Worm (Caenorhabditis elegans): ENCODE results near the gene str-25.
A peak's percentile ranks its signal among the peaks of the same experiment; 100 is the strongest.

The str-25 gene

DNA sequence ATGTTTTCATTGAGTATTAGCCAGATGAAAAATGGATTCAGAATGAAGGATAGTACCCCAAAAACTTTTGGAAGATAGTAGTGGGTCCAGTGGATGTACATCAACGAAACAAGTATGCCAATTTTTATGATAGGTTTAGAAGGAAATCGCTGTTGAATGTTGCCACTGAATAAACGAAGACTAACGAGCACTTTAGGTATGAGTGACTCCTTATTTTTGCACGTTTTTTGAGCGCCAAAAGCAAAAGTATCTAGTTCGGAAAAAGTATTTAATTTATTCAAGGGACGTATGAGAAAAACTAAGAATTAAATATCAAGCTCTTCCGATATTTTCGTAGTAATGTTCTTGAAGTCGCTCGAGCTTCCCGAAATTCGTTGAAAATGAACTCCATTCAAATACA is 41.6 kb upstream of the str-25 start, which contains the start of gene srj-10:
Gene srj-10 (minus strand): TSS at position 101 of the 400 bp plus-strand sequence.
- TF ChIP-seq ZK337.2 (GFP tag; IDR thresholded peaks at IDR 0.05) (no peak), hlh-11 (tag; optimal IDR thresholded peaks at IDR 0.05) (no peak), F37D6.2 (tag; optimal IDR thresholded peaks at IDR 0.05) (no peak), aha-1 (tag) (no peak), ceh-62 (tag; optimal IDR thresholded peaks at IDR 0.05) (no peak), zag-1 (tag; optimal IDR thresholded peaks at IDR 0.05) (no peak), Y48G9A.11 (GFP tag; IDR thresholded peaks at IDR 0.05) (no peak), lim-7 (GFP tag; IDR thresholded peaks at IDR 0.05) (no peak), ceh-44 (GFP tag; IDR thresholded peaks at IDR 0.05) (no peak), unc-130 (GFP tag; optimal IDR thresholded peaks at IDR 0.05) (no peak), madf-5 (GFP tag; IDR thresholded peaks at IDR 0.05) (no peak), lin-15B (tag; optimal IDR thresholded peaks at IDR 0.05) (no peak), mxl-3 (GFP tag; optimal IDR thresholded peaks at IDR 0.05) (no peak), daf-19 (GFP tag; conservative IDR thresholded peaks at IDR 0.05) (no peak), zip-11 (GFP tag; IDR thresholded peaks at IDR 0.05) (no peak), cey-2 (tag; optimal IDR thresholded peaks at IDR 0.05; ENCODE audit: borderline replicate concordance, insufficient read depth) (no peak), lin-38 (GFP tag; IDR thresholded peaks at IDR 0.05) (no peak)

DNA sequence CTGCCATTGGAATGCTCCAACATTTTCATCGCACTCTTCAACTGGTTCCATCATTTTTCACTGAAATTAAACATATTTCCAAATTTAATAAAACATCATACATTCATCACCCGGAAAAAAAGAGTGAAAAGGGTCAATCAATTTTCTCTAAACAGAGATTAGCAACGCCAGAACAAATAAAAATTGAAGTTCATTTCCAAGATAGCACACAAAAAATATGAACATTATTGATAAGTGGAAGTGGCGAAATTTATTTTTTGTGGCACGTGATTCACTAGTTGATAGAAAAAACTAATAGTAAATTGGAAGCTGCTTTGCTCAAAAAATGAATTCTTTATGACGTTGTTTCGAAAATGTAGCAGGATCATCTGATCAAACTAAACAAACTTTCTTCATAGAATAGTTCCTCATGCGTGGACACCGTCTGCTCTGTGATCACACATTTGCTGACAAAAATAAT is 40.2 kb upstream of the str-25 start, which contains the start of the genes F14H3.12 and srj-29:
Gene F14H3.12 (minus strand): TSS at position 74 of the 460 bp plus-strand sequence.
Gene srj-29 (plus strand): TSS at position 410 of the 460 bp plus-strand sequence.
- peak; percentile 49 for TF ChIP-seq hlh-11 (tag; optimal IDR thresholded peaks at IDR 0.05)
- TF ChIP-seq nhr-28 (tag; optimal IDR thresholded peaks at IDR 0.05): peak; percentile 74
- TF ChIP-seq dmd-6 (GFP tag; IDR thresholded peaks at IDR 0.05): peak; percentile 74
- TF ChIP-seq dve-1 (tag; optimal IDR thresholded peaks at IDR 0.05; ENCODE audit: insufficient read depth): peak; percentile 79
- TF ChIP-seq daf-16 (GFP tag; optimal IDR thresholded peaks at IDR 0.05): no peak
- peak; percentile 83 for TF ChIP-seq daf-16 (tag; optimal IDR thresholded peaks at IDR 0.05)
- no peak for TF ChIP-seq nhr-41 (GFP tag; IDR thresholded peaks at IDR 0.05)
- no peak for TF ChIP-seq nhr-42 (GFP tag; IDR thresholded peaks at IDR 0.05)
- peak; percentile 52 for TF ChIP-seq nhr-77 (tag; optimal IDR thresholded peaks at IDR 0.05)
- peak; percentile 73 for TF ChIP-seq pqm-1 (tag; optimal IDR thresholded peaks at IDR 0.05)

ce11 chrV:16080039-16080438 is 35.4 kb upstream of the str-25 start:
- no peak for TF ChIP-seq egl-43 (GFP tag; IDR thresholded peaks at IDR 0.05)
- TF ChIP-seq pha-4 (GFP tag; IDR thresholded peaks at IDR 0.05): no peak
- no peak for TF ChIP-seq pha-4 (tag; optimal IDR thresholded peaks at IDR 0.05)
- TF ChIP-seq unc-39 (tag; optimal IDR thresholded peaks at IDR 0.05): no peak
- TF ChIP-seq lir-3 (tag; optimal IDR thresholded peaks at IDR 0.05): no peak
- no peak for TF ChIP-seq dmd-9 (GFP tag; IDR thresholded peaks at IDR 0.05)
- no peak for TF ChIP-seq daf-16 (GFP tag; optimal IDR thresholded peaks at IDR 0.05)
- TF ChIP-seq daf-16 (tag; optimal IDR thresholded peaks at IDR 0.05): peak; percentile 42
- no peak for TF ChIP-seq ceh-44 (GFP tag; IDR thresholded peaks at IDR 0.05)
- no peak for TF ChIP-seq F49E8.2 (tag; optimal IDR thresholded peaks at IDR 0.05; ENCODE audit: borderline replicate concordance)
- no peak for TF ChIP-seq gei-8 (GFP tag; optimal IDR thresholded peaks at IDR 0.05)
- TF ChIP-seq aly-2 (tag; optimal IDR thresholded peaks at IDR 0.05): no peak
- TF ChIP-seq spr-3 (GFP tag; optimal IDR thresholded peaks at IDR 0.05): no peak
- peak; percentile 74 for TF ChIP-seq pqm-1 (tag; optimal IDR thresholded peaks at IDR 0.05)
- TF ChIP-seq dmd-8 (GFP tag; IDR thresholded peaks at IDR 0.05): no peak
- no peak for TF ChIP-seq madf-5 (GFP tag; IDR thresholded peaks at IDR 0.05)
- no peak for TF ChIP-seq cey-2 (tag; optimal IDR thresholded peaks at IDR 0.05; ENCODE audit: borderline replicate concordance, insufficient read depth)
- TF ChIP-seq Y105C5A.15 (GFP tag; IDR thresholded peaks at IDR 0.05): no peak
- TF ChIP-seq nhr-28 (tag; optimal IDR thresholded peaks at IDR 0.05): peak; percentile 84
- TF ChIP-seq hmg-1.1 (GFP tag; IDR thresholded peaks at IDR 0.05): no peak
- TF ChIP-seq F26F4.8 (GFP tag; conservative IDR thresholded peaks at IDR 0.05): no peak
- peak; percentile 41 for TF ChIP-seq dve-1 (tag; optimal IDR thresholded peaks at IDR 0.05; ENCODE audit: insufficient read depth)
- no peak for TF ChIP-seq nhr-102 (tag; optimal IDR thresholded peaks at IDR 0.05)
- TF ChIP-seq ztf-7 (tag; optimal IDR thresholded peaks at IDR 0.05): no peak
- no peak for TF ChIP-seq snpc-1.2 (GFP tag; IDR thresholded peaks at IDR 0.05)
- no peak for TF ChIP-seq attf-4 (tag; optimal IDR thresholded peaks at IDR 0.05)
- TF ChIP-seq nhr-237 (tag; optimal IDR thresholded peaks at IDR 0.05): no peak
- TF ChIP-seq ZK337.2 (GFP tag; IDR thresholded peaks at IDR 0.05): no peak
- peak; percentile 76 for TF ChIP-seq dmd-6 (GFP tag; IDR thresholded peaks at IDR 0.05)
- TF ChIP-seq unc-62 (GFP tag; optimal IDR thresholded peaks at IDR 0.05 in 1 of 2): peak in 1 of 2 experiments; percentile 0
- TF ChIP-seq unc-62 (tag; optimal IDR thresholded peaks at IDR 0.05): no peak
- TF ChIP-seq php-3 (GFP tag; IDR thresholded peaks at IDR 0.05): peak; percentile 68; the same call in 1 of the 2 replicates
